Fruit fly (Drosophila melanogaster) Kc167 (cell line): Measurements from ENCODE around the gene Pgant5.

ENCODE experiments used
- Myc ChIP-seq: fragments of >200 bp; optimal IDR thresholded peaks from 2 replicates; lab custom pipeline; 2017; ENCODE audit warnings: missing external identifiers
- Sin3A ChIP-seq: fragments of >200 bp; optimal IDR thresholded peaks from 2 replicates; lab custom pipeline; 2018; ENCODE audit warnings: missing external identifiers
- h ChIP-seq: fragments of >200 bp; optimal IDR thresholded peaks from 3 replicates; lab custom pipeline; 2018; ENCODE audit warnings: missing external identifiers
- insv ChIP-seq: fragments of >200 bp; optimal IDR thresholded peaks from 3 replicates; lab custom pipeline; 2018; ENCODE audit warnings: missing external identifiers
- psq ChIP-seq: fragments of >200 bp; optimal IDR thresholded peaks from 2 replicates; lab custom pipeline; 2017; ENCODE audit warnings: missing external identifiers

- no peak for TF ChIP-seq Sin3A (lab: Kevin White, UChicago)
- no peak for TF ChIP-seq h
- no peak for TF ChIP-seq psq (lab: Kevin White, UChicago)
- TF ChIP-seq Myc (lab: Kevin White, UChicago), result no peak
- no peak for TF ChIP-seq insv
Observed at dm6 chr2L:5089642-5090041, 3.8 kb downstream of the Pgant5 start.
